Fruit fly (Drosophila melanogaster) whole organism, pupa: ENCODE measurements around the gene beta-Man.

Experiments
- CG10348 ChIP-seq: fragments of 200-800 bp; sonication (Bioruptor generic); IDR thresholded peaks from 2 replicates; pipeline ENCODE4 v1.3.6; 2022; ENCODE audit warnings: missing biosample characterization, missing genetic modification characterization
- CG15710 ChIP-seq: fragments of 200-800 bp; sonication (Bioruptor generic); optimal IDR thresholded peaks from 2 replicates; lab custom pipeline; 2018; ENCODE audit warnings: missing biosample characterization, mild to moderate bottlenecking, missing genetic modification characterization, moderate library complexity
- CG34367 ChIP-seq: fragments of 200-800 bp; sonication (Bioruptor generic); optimal IDR thresholded peaks from 2 replicates; lab custom pipeline; 2018; ENCODE audit warnings: missing biosample characterization, mild to moderate bottlenecking, missing genetic modification characterization
- CG8301 ChIP-seq: fragments of 200-800 bp; sonication (Bioruptor generic); optimal IDR thresholded peaks from 2 replicates; lab custom pipeline; 2018; ENCODE audit warnings: missing biosample characterization, mild to moderate bottlenecking, missing genetic modification characterization
- D1 ChIP-seq: fragments of 200-800 bp; sonication (Bioruptor generic); optimal IDR thresholded peaks from 2 replicates; lab custom pipeline; 2018; ENCODE audit warnings: missing biosample characterization, mild to moderate bottlenecking, missing genetic modification characterization, moderate library complexity
- EcR ChIP-seq: fragments of 200-800 bp; sonication (Bioruptor generic); optimal IDR thresholded peaks from 3 replicates; lab custom pipeline; 2019; ENCODE audit warnings: missing biosample characterization, missing genetic modification characterization, mild to moderate bottlenecking, moderate library complexity, missing genetic modification reagents
- Pif1A ChIP-seq: fragments of 200-800 bp; sonication (Bioruptor generic); optimal IDR thresholded peaks from 3 replicates; lab custom pipeline; 2016; ENCODE audit warnings: missing biosample characterization, missing genetic modification characterization
- rn ChIP-seq: fragments of 200-800 bp; sonication (Bioruptor generic); IDR thresholded peaks from 2 replicates; pipeline ENCODE4 v1.3.6; 2022; ENCODE audit warnings: missing biosample characterization, missing genetic modification characterization

DNA sequence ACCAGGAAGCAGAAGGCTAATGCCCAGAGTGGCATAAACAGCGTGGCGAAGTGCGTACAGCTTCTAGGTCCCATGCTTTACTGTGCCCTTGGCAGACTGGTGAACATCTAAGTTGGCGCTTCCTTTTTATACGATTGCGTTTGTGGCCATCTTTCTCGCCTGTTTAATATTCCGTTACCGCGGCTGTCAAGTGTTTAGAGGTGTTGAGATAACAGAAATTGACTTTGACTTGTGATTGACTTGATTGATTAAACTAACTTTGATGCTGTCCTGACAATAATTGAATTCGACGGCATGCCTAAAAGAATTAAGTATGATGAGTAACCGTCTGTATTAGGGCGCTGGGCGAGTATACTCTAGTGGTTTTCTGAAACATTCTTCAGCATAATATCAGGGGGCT lies 6.8 kb upstream of the beta-Man start, which contains the start of gene Dsk:
- no peak for TF ChIP-seq Pif1A (GFP tag; lab: Kevin White, UChicago)
- TF ChIP-seq CG15710 (tag; lab: Kevin White, UChicago) = no peak
- no peak for TF ChIP-seq D1 (tag; lab: Kevin White, UChicago)
- TF ChIP-seq EcR (GFP tag; lab: Kevin White, UChicago) = no peak
- TF ChIP-seq CG8301 (tag; lab: Kevin White, UChicago) = no peak
- no peak for TF ChIP-seq rn (GFP tag; lab: Robert Waterston, UW)
- no peak for TF ChIP-seq CG34367 (tag; lab: Kevin White, UChicago)
- TF ChIP-seq CG10348 (GFP tag; lab: Robert Waterston, UW) = no peak
